Fruit fly (Drosophila melanogaster): ENCODE measurements around the gene CG12170.
A peak's percentile ranks its signal among the peaks of the same experiment; 100 is the strongest.

The CG12170 gene

DNA sequence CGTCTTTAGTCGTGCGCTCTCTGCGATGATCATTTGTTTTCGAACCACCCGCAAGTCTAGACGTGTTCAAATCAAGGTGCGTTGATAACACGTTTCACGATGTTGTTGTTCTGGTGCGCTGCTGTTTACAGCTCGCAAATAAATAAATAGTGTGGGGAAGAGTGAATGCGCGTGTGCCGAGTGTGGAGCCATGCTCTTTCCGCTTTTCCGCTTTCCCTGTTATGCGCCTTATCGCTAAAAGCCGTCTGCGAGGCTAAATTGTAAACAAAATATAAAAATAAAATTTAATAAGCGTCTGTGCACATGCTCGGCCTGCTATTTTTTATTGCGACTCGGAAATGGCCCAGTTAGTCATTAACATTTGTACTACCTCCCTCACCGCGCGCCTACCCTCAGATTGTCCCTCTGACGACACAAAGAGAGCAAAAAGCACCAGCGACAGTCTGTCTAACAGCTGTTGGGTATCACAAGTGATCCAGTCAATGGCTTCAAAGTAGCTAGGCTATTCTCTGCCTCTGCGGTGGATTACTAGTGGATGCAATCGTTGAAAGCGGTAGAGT, 35.7 kb downstream of the CG12170 start (continued):
- TF ChIP-seq CG12391 (tag; optimal IDR thresholded peaks at IDR 0.05) (peak; percentile 38), Xrp1 (GFP tag; IDR thresholded peaks at IDR 0.05) (peak; percentile 73), Hsf (GFP tag; optimal IDR thresholded peaks at IDR 0.05) (peak; percentile 47), luna (GFP tag; optimal IDR thresholded peaks at IDR 0.05) (peak; percentile 0), CG3163 (GFP tag; optimal IDR thresholded peaks at IDR 0.05) (peak; percentile 44), odd (GFP tag; optimal IDR thresholded peaks at IDR 0.05) (peak; percentile 91), bcd (GFP tag; optimal IDR thresholded peaks at IDR 0.05) (peak; percentile 57), CG4617 (GFP tag; optimal IDR thresholded peaks at IDR 0.05; ENCODE audit: borderline replicate concordance) (peak; percentile 25), sisA (GFP tag; IDR thresholded peaks at IDR 0.05) (no peak), CG17328 (GFP tag; IDR thresholded peaks at IDR 0.05) (peak; percentile 57), Nf-YB (GFP tag; optimal IDR thresholded peaks at IDR 0.05) (peak; percentile 73), Taf1 (GFP tag; IDR thresholded peaks at IDR 0.05) (0 out of 2 replicates have a peak, but pooled peaks have one; percentile 16), Dbx (GFP tag; IDR thresholded peaks at IDR 0.05) (peak; percentile 52; the same call in 1 of the 3 replicates), jing (GFP tag; optimal IDR thresholded peaks at IDR 0.05) (no peak), CG7786 (GFP tag; optimal IDR thresholded peaks at IDR 0.05) (peak; percentile 48), CG8765 (GFP tag; IDR thresholded peaks at IDR 0.05) (no peak), CG17359 (tag; optimal IDR thresholded peaks at IDR 0.05) (peak; percentile 82), CG14667 (GFP tag; IDR thresholded peaks at IDR 0.05) (no peak), CG16779 (GFP tag; IDR thresholded peaks at IDR 0.05) (no peak), ewg (GFP tag; optimal IDR thresholded peaks at IDR 0.05) (peak; percentile 63), gcm2 (GFP tag; optimal IDR thresholded peaks at IDR 0.05) (no peak), CG4707 (GFP tag; optimal IDR thresholded peaks at IDR 0.05) (peak; percentile 93), Hr78 (GFP tag; optimal IDR thresholded peaks at IDR 0.05) (peak in 1 of 2 experiments; percentile 5), MTF-1 (GFP tag; optimal IDR thresholded peaks at IDR 0.05; ENCODE audit: borderline replicate concordance) (peak; percentile 95), gt (GFP tag; IDR thresholded peaks at IDR 0.05) (no peak), CG6254 (GFP tag; optimal IDR thresholded peaks at IDR 0.05) (peak; percentile 66), cas (GFP tag; IDR thresholded peaks at IDR 0.05) (no peak), stwl (tag; optimal IDR thresholded peaks at IDR 0.05) (no peak), CG31388 (GFP tag; optimal IDR thresholded peaks at IDR 0.05) (no peak), Atf3 (GFP tag; optimal IDR thresholded peaks at IDR 0.05) (peak; percentile 54), zf30C (GFP tag; optimal IDR thresholded peaks at IDR 0.05) (peak; percentile 37), CG9437 (GFP tag; optimal IDR thresholded peaks at IDR 0.05) (no peak), H15 (GFP tag; IDR thresholded peaks at IDR 0.05) (0 out of 3 replicates have a peak, but pooled peaks have one; percentile 8), D19A (tag; optimal IDR thresholded peaks at IDR 0.05) (peak; percentile 65), Sox102F (GFP tag; optimal IDR thresholded peaks at IDR 0.05) (peak; percentile 61), az2 (GFP tag; optimal IDR thresholded peaks at IDR 0.05) (no peak), CG9817 (tag; optimal IDR thresholded peaks at IDR 0.05) (no peak), sens-2 (GFP tag; IDR thresholded peaks at IDR 0.05) (peak; percentile 51), CG3995 (GFP tag; optimal IDR thresholded peaks at IDR 0.05) (no peak), Hr39 (optimal IDR thresholded peaks at IDR 0.05) (no peak), Abd-B (GFP tag; optimal IDR thresholded peaks at IDR 0.05) (no peak), crol (GFP tag; IDR thresholded peaks at IDR 0.05) (peak; percentile 86), al (GFP tag; IDR thresholded peaks at IDR 0.05) (no peak), zfh2 (GFP tag; optimal IDR thresholded peaks at IDR 0.05) (no peak), CG2678 (tag; optimal IDR thresholded peaks at IDR 0.05) (no peak), shn (GFP tag; optimal IDR thresholded peaks at IDR 0.05) (peak; percentile 6), hbn (GFP tag; IDR thresholded peaks at IDR 0.05; ENCODE audit: partially characterized antibody) (no peak), Ets97D (GFP tag; optimal IDR thresholded peaks at IDR 0.05) (peak; percentile 26), Sry-δ (GFP tag; optimal IDR thresholded peaks at IDR 0.05) (peak; percentile 7), CG15514 (GFP tag; optimal IDR thresholded peaks at IDR 0.05) (peak; percentile 72), CG15269 (tag; optimal IDR thresholded peaks at IDR 0.05) (no peak)
